Worm (Caenorhabditis elegans) whole organism, young adult: ENCODE results near the gene anoh-2.

ENCODE experiments used
- B0019.2 ChIP-seq: fragments of 200-800 bp; sonication (Bioruptor generic); conservative IDR thresholded peaks from 2 replicates; pipeline ENCODE4 v1.3.6; 2022; ENCODE audit warnings: missing genetic modification reagents, missing genetic modification characterization, missing compliant biosample characterization
- B0261.1 ChIP-seq: sonication (generic microtip); optimal IDR thresholded peaks from 2 replicates; lab custom pipeline; 2016; ENCODE audit warnings: mild to moderate bottlenecking, missing genetic modification characterization, moderate library complexity, missing compliant biosample characterization
- C17E4.6 ChIP-seq: fragments of 200-800 bp; sonication (Bioruptor generic); IDR thresholded peaks from 2 replicates; pipeline ENCODE4 v1.3.6; 2022; ENCODE audit warnings: missing genetic modification reagents, missing genetic modification characterization, missing compliant biosample characterization
- F10E7.11 ChIP-seq: sonication (generic microtip); optimal IDR thresholded peaks from 2 replicates; lab custom pipeline; 2017; ENCODE audit warnings: mild to moderate bottlenecking, missing genetic modification characterization, moderate library complexity, missing compliant biosample characterization
- K11D2.4 ChIP-seq: fragments of 200-800 bp; sonication (Bioruptor generic); IDR thresholded peaks from 2 replicates; pipeline ENCODE4 v1.3.6; 2022; ENCODE audit warnings: missing genetic modification reagents, missing genetic modification characterization, missing compliant biosample characterization
- Y79H2A.3 ChIP-seq: fragments of 200-800 bp; sonication (Bioruptor generic); conservative IDR thresholded peaks from 2 replicates; pipeline ENCODE4 v1.3.6; 2022; ENCODE audit warnings: missing genetic modification reagents, missing genetic modification characterization, missing compliant biosample characterization
- Y95B8A.8 ChIP-seq: fragments of 200-800 bp; sonication (Bioruptor generic); IDR thresholded peaks from 2 replicates; pipeline ENCODE4 v1.3.6; 2022; ENCODE audit warnings: missing genetic modification reagents, missing genetic modification characterization, missing compliant biosample characterization
- attf-3 ChIP-seq: fragments of 200-800 bp; sonication (Bioruptor generic); conservative IDR thresholded peaks from 2 replicates; pipeline ENCODE4 v1.3.6; 2022; ENCODE audit warnings: missing genetic modification reagents, missing genetic modification characterization, missing compliant biosample characterization
- attf-6 ChIP-seq: fragments of 200-800 bp; sonication (Bioruptor generic); IDR thresholded peaks from 2 replicates; pipeline ENCODE4 v1.3.6; 2022; ENCODE audit warnings: missing genetic modification reagents, missing genetic modification characterization, missing compliant biosample characterization
- ccch-3 ChIP-seq: fragments of 200-800 bp; sonication (Bioruptor generic); optimal IDR thresholded peaks from 2 replicates; lab custom pipeline; 2018; ENCODE audit warnings: mild to moderate bottlenecking, missing genetic modification characterization, missing compliant biosample characterization
- cebp-1 ChIP-seq, 2 experiments: fragments of 200-800 bp in 1 of 2; sonication (Bioruptor generic) in 1 of 2; sonication (generic microtip) in 1 of 2; IDR thresholded peaks in 1 of 2; optimal IDR thresholded peaks in 1 of 2; 2 replicates each; pipeline versions ENCODE4 v1.3.6 to Lab custom; 2017 to 2022; ENCODE audit warnings: missing compliant biosample characterization in 2 of 2, missing genetic modification characterization in 2 of 2, mild to moderate bottlenecking in 1 of 2, missing genetic modification reagents in 1 of 2, moderate library complexity in 1 of 2
- cebp-2 ChIP-seq: fragments of 200-800 bp; sonication (Bioruptor generic); IDR thresholded peaks from 2 replicates; pipeline ENCODE4 v1.3.6; 2022; ENCODE audit warnings: missing genetic modification characterization, missing compliant biosample characterization
- ceh-79 ChIP-seq: sonication (generic microtip); optimal IDR thresholded peaks from 2 replicates; lab custom pipeline; 2017; ENCODE audit warnings: mild to moderate bottlenecking, missing genetic modification characterization, missing compliant biosample characterization
- ceh-91 ChIP-seq: fragments of 200-800 bp; sonication (Bioruptor generic); IDR thresholded peaks from 2 replicates; pipeline ENCODE4 v1.3.6; 2022; ENCODE audit warnings: missing genetic modification reagents, missing genetic modification characterization, missing compliant biosample characterization
- dox-1 ChIP-seq: fragments of 200-800 bp; sonication (Bioruptor generic); IDR thresholded peaks from 2 replicates; pipeline ENCODE4 v1.3.6; 2022; ENCODE audit warnings: missing genetic modification reagents, missing genetic modification characterization, missing compliant biosample characterization
- dpff-1 ChIP-seq: sonication (generic microtip); optimal IDR thresholded peaks from 2 replicates; lab custom pipeline; 2017; ENCODE audit warnings: mild to moderate bottlenecking, missing genetic modification characterization, missing compliant biosample characterization
- ets-4 ChIP-seq: fragments of 200-800 bp; sonication (Bioruptor generic); optimal IDR thresholded peaks from 2 replicates; lab custom pipeline; 2018; ENCODE audit warnings: mild to moderate bottlenecking, missing genetic modification characterization, missing compliant biosample characterization
- let-526 ChIP-seq: fragments of 200-800 bp; sonication (Bioruptor generic); IDR thresholded peaks from 2 replicates; pipeline ENCODE4 v1.3.6; 2022; ENCODE audit warnings: missing genetic modification reagents, missing genetic modification characterization, missing compliant biosample characterization
- lin-26 ChIP-seq: fragments of 200-800 bp; sonication (Bioruptor generic); IDR thresholded peaks from 2 replicates; pipeline ENCODE4 v1.3.6; 2022; ENCODE audit warnings: missing genetic modification reagents, missing genetic modification characterization, missing compliant biosample characterization
- lin-40 ChIP-seq: sonication (generic microtip); optimal IDR thresholded peaks from 2 replicates; lab custom pipeline; 2016; ENCODE audit warnings: missing genetic modification characterization, mild to moderate bottlenecking, missing compliant biosample characterization, missing genotype, missing genetic modification reagents
- lin-54 ChIP-seq: fragments of 200-800 bp; sonication (Bioruptor generic); optimal IDR thresholded peaks from 2 replicates; lab custom pipeline; 2018; ENCODE audit warnings: mild to moderate bottlenecking, missing genetic modification characterization, missing compliant biosample characterization
- lir-1 ChIP-seq: fragments of 200-800 bp; sonication (Bioruptor generic); conservative IDR thresholded peaks from 2 replicates; pipeline ENCODE4 v1.3.6; 2022; ENCODE audit warnings: missing genetic modification reagents, missing genetic modification characterization, missing compliant biosample characterization
- lsl-1 ChIP-seq: fragments of 200-800 bp; sonication (Bioruptor generic); optimal IDR thresholded peaks from 2 replicates; lab custom pipeline; 2018; ENCODE audit warnings: mild to moderate bottlenecking, missing genetic modification characterization, moderate library complexity, missing compliant biosample characterization
- madf-6 ChIP-seq: fragments of 200-800 bp; sonication (Bioruptor generic); IDR thresholded peaks from 2 replicates; pipeline ENCODE4 v1.3.6; 2022; ENCODE audit warnings: missing genetic modification reagents, missing genetic modification characterization, missing compliant biosample characterization
- mcd-1 ChIP-seq: fragments of 200-800 bp; sonication (Bioruptor generic); IDR thresholded peaks from 2 replicates; pipeline ENCODE4 v1.3.6; 2022; ENCODE audit warnings: missing genetic modification reagents, missing genetic modification characterization, missing compliant biosample characterization
- mes-4 ChIP-seq: sonication (generic microtip); optimal IDR thresholded peaks from 2 replicates; lab custom pipeline; 2016; ENCODE audit warnings: missing genotype, missing genetic modification characterization, missing compliant biosample characterization
- nhr-27 ChIP-seq: fragments of 200-800 bp; sonication (Bioruptor generic); optimal IDR thresholded peaks from 2 replicates; lab custom pipeline; 2018; ENCODE audit warnings: mild to moderate bottlenecking, missing genetic modification characterization, moderate library complexity, missing compliant biosample characterization
- nhr-80 ChIP-seq: sonication (generic microtip); optimal IDR thresholded peaks from 2 replicates; lab custom pipeline; 2016; ENCODE audit warnings: missing genetic modification characterization, missing compliant biosample characterization
- nhr-90 ChIP-seq: sonication (generic microtip); optimal IDR thresholded peaks from 2 replicates; lab custom pipeline; 2016; ENCODE audit warnings: missing genotype, mild to moderate bottlenecking, missing genetic modification characterization, missing compliant biosample characterization
- rpc-1 ChIP-seq, 2 experiments: fragments of 150-350 bp in 1 of 2; sonication (generic microtip) in 1 of 2; optimal IDR thresholded peaks; 2 replicates each; lab custom pipeline; 2014 to 2018; ENCODE audit warnings: missing biosample characterization in 1 of 2, missing genetic modification characterization in 1 of 2, missing genetic modification reagents in 1 of 2, missing genotype in 1 of 2
- snpc-4 ChIP-seq, 5 experiments: fragments of 150-350 bp in 1 of 5; sonication (generic microtip) in 4 of 5; optimal IDR thresholded peaks; 2 replicates each; lab custom pipeline; 2014 to 2018; ENCODE audit warnings: missing genetic modification characterization in 5 of 5, missing biosample characterization in 3 of 5, antibody characterized with exemption in 2 of 5, mild to moderate bottlenecking in 2 of 5, missing compliant biosample characterization in 2 of 5, missing genotype in 2 of 5, moderate library complexity in 2 of 5, missing genetic modification reagents in 1 of 5
- somi-1 ChIP-seq: fragments of 200-800 bp; sonication (Bioruptor generic); optimal IDR thresholded peaks from 2 replicates; lab custom pipeline; 2018; ENCODE audit warnings: mild to moderate bottlenecking, missing genetic modification characterization, missing compliant biosample characterization
- tbp1 ChIP-seq: fragments of 200-800 bp; sonication (Bioruptor generic); optimal IDR thresholded peaks from 2 replicates; lab custom pipeline; 2018; ENCODE audit warnings: mild to moderate bottlenecking, missing genetic modification characterization, missing compliant biosample characterization
- unc-62 ChIP-seq: fragments of 150-350 bp; optimal IDR thresholded peaks from 2 replicates; lab custom pipeline; 2014; ENCODE audit warnings: missing biosample characterization, missing genetic modification reagents, missing genetic modification characterization
- xnd-1 ChIP-seq: sonication (generic microtip); optimal IDR thresholded peaks from 2 replicates; lab custom pipeline; 2016; ENCODE audit warnings: missing genotype, missing genetic modification reagents, missing genetic modification characterization, missing compliant biosample characterization
- ztf-22 ChIP-seq: fragments of 200-800 bp; sonication (Bioruptor generic); optimal IDR thresholded peaks from 2 replicates; lab custom pipeline; 2018; ENCODE audit warnings: mild to moderate bottlenecking, missing genetic modification characterization, moderate library complexity, missing compliant biosample characterization
- ztf-6 ChIP-seq: fragments of 200-800 bp; sonication (Bioruptor generic); IDR thresholded peaks from 2 replicates; pipeline ENCODE4 v1.3.6; 2022; ENCODE audit warnings: missing genetic modification reagents, missing genetic modification characterization, missing compliant biosample characterization

The anoh-2 gene

ce11 chrIV:14610942-14611724, 47.0 kb upstream of the anoh-2 start (continued):
- TF ChIP-seq F10E7.11 (tag; lab: Kevin White, UChicago), result no peak
- no peak for TF ChIP-seq attf-3
- no peak for TF ChIP-seq C17E4.6 (GFP tag; lab: Robert Waterston, UW)
- TF ChIP-seq lir-1 (GFP tag; lab: Robert Waterston, UW), result peak; percentile 4; the same call in 1 of the 2 replicates
- peak; percentile 88 for TF ChIP-seq snpc-4 (GFP tag; optimal IDR thresholded peaks at IDR 0.05; lab: Kevin White, UChicago)
- TF ChIP-seq snpc-4 (tag; optimal IDR thresholded peaks at IDR 0.05; lab: Kevin White, UChicago), result peak; percentile 23 to 98 (median 94)
- no peak for TF ChIP-seq ceh-79
- peak; percentile 24 for TF ChIP-seq lsl-1 (GFP tag; lab: Kevin White, UChicago)
- TF ChIP-seq rpc-1 (optimal IDR thresholded peaks at IDR 0.05; lab: Kevin White, UChicago), result peak; percentile 52
- TF ChIP-seq rpc-1 (tag; optimal IDR thresholded peaks at IDR 0.05; lab: Kevin White, UChicago), result peak; percentile 76
- peak; percentile 88 for TF ChIP-seq tbp1 (GFP tag; lab: Kevin White, UChicago)
- TF ChIP-seq let-526 (GFP tag; lab: Robert Waterston, UW), result no peak
- no peak for TF ChIP-seq ets-4
- TF ChIP-seq dox-1 (GFP tag; lab: Robert Waterston, UW), result peak; percentile 74
- TF ChIP-seq Y79H2A.3 (GFP tag; lab: Robert Waterston, UW), result no peak

- TF ChIP-seq B0019.2 (GFP tag; lab: Robert Waterston, UW) (no peak), snpc-4 (GFP tag; optimal IDR thresholded peaks at IDR 0.05; lab: Kevin White, UChicago) (no peak), snpc-4 (tag; optimal IDR thresholded peaks at IDR 0.05; lab: Kevin White, UChicago) (peak; percentile 59 to 86 (median 82)), lin-26 (GFP tag; lab: Robert Waterston, UW) (peak; percentile 58; the same call in 1 of the 2 replicates), cebp-2 (0 out of 2 replicates have a peak, but pooled peaks have one; percentile 56), Y79H2A.3 (GFP tag; lab: Robert Waterston, UW) (0 out of 2 replicates have a peak, but pooled peaks have one; percentile 18), cebp-1 (GFP tag; IDR thresholded peaks at IDR 0.05; lab: Robert Waterston, UW) (no peak), cebp-1 (tag; optimal IDR thresholded peaks at IDR 0.05; lab: Kevin White, UChicago) (peak; percentile 29), dpff-1 (tag; lab: Kevin White, UChicago) (no peak)
Observed at ce11 chrIV:14611892-14612497, 46.1 kb upstream of the anoh-2 start.

ce11 chrIV:14612547-14613329, 45.4 kb upstream of the anoh-2 start:
- TF ChIP-seq ztf-6, result no peak
- TF ChIP-seq lin-40 (tag; lab: Kevin White, UChicago), result peak; percentile 58
- TF ChIP-seq K11D2.4 (GFP tag; lab: Robert Waterston, UW), result no peak
- TF ChIP-seq Y95B8A.8, result no peak
- no peak for TF ChIP-seq ceh-91
- TF ChIP-seq dox-1 (GFP tag; lab: Robert Waterston, UW), result no peak
- TF ChIP-seq somi-1 (GFP tag; lab: Kevin White, UChicago), result peak; percentile 72
- no peak for TF ChIP-seq mcd-1 (GFP tag; lab: Robert Waterston, UW)
- no peak for TF ChIP-seq B0261.1 (tag; lab: Kevin White, UChicago)
- TF ChIP-seq mes-4 (tag; lab: Kevin White, UChicago), result no peak
- peak; percentile 49 for TF ChIP-seq nhr-80 (tag; lab: Kevin White, UChicago)
- no peak for TF ChIP-seq attf-6 (GFP tag; lab: Robert Waterston, UW)
- peak; percentile 26 for TF ChIP-seq nhr-27 (tag; lab: Kevin White, UChicago)
- TF ChIP-seq lir-1 (GFP tag; lab: Robert Waterston, UW), result no peak
- TF ChIP-seq ccch-3, result no peak
- TF ChIP-seq attf-3, result no peak
- TF ChIP-seq xnd-1 (tag; lab: Kevin White, UChicago), result no peak
- no peak for TF ChIP-seq lin-54 (GFP tag; lab: Kevin White, UChicago)
- TF ChIP-seq lin-26 (GFP tag; lab: Robert Waterston, UW), result 0 out of 2 replicates have a peak, but pooled peaks have one; percentile 9
- TF ChIP-seq lsl-1 (GFP tag; lab: Kevin White, UChicago), result no peak
- no peak for TF ChIP-seq nhr-90 (tag; lab: Kevin White, UChicago)
- peak; percentile 29 for TF ChIP-seq tbp1 (GFP tag; lab: Kevin White, UChicago)
- TF ChIP-seq madf-6 (GFP tag; lab: Robert Waterston, UW), result no peak
- TF ChIP-seq unc-62 (GFP tag; lab: Kevin White, UChicago), result peak; percentile 31
- no peak for TF ChIP-seq snpc-4 (GFP tag; optimal IDR thresholded peaks at IDR 0.05; lab: Kevin White, UChicago)
- no peak for TF ChIP-seq snpc-4 (tag; optimal IDR thresholded peaks at IDR 0.05; lab: Kevin White, UChicago)
- TF ChIP-seq cebp-1 (GFP tag; IDR thresholded peaks at IDR 0.05; lab: Robert Waterston, UW), result no peak
- peak; percentile 20 for TF ChIP-seq cebp-1 (tag; optimal IDR thresholded peaks at IDR 0.05; lab: Kevin White, UChicago)
- TF ChIP-seq ztf-22 (GFP tag; lab: Kevin White, UChicago), result no peak
